Worm (Caenorhabditis elegans) whole organism, L4 larva: ENCODE results near the gene srbc-20.

Source experiments
- F49E8.2 ChIP-seq: sonication (generic microtip); optimal IDR thresholded peaks from 2 replicates; lab custom pipeline; 2016; ENCODE audit warnings: missing compliant biosample characterization, mild to moderate bottlenecking, missing genetic modification characterization, borderline replicate concordance
- R02D3.7 ChIP-seq: fragments of 150-350 bp; sonication (generic microtip); optimal IDR thresholded peaks from 3 replicates; lab custom pipeline; 2014; ENCODE audit warnings: missing biosample characterization, missing genetic modification characterization
- T20F7.1 ChIP-seq: fragments of 200-800 bp; sonication (Bioruptor generic); optimal IDR thresholded peaks from 2 replicates; lab custom pipeline; 2018; ENCODE audit warnings: mild to moderate bottlenecking, missing genetic modification characterization, missing compliant biosample characterization
- T26A8.4 ChIP-seq: fragments of 200-800 bp; sonication (Bioruptor generic); IDR thresholded peaks from 2 replicates; pipeline ENCODE4 v1.3.6; 2022; ENCODE audit warnings: missing genetic modification characterization, missing compliant biosample characterization
- Y105C5A.15 ChIP-seq: fragments of 200-800 bp; sonication (Bioruptor generic); IDR thresholded peaks from 2 replicates; pipeline ENCODE4 v1.3.6; 2022; ENCODE audit warnings: missing genetic modification characterization, missing compliant biosample characterization
- Y75B8A.6 ChIP-seq: fragments of 200-800 bp; sonication (Bioruptor generic); IDR thresholded peaks from 2 replicates; pipeline ENCODE4 v1.3.6; 2022; ENCODE audit warnings: missing genetic modification reagents, missing genetic modification characterization, missing compliant biosample characterization
- ZK337.2 ChIP-seq: fragments of 200-800 bp; sonication (Bioruptor generic); IDR thresholded peaks from 2 replicates; pipeline ENCODE4 v1.3.6; 2022; ENCODE audit warnings: missing genetic modification reagents, missing genetic modification characterization, missing compliant biosample characterization
- ZK546.5 ChIP-seq, 2 experiments: sonication (generic microtip); optimal IDR thresholded peaks; 2 replicates each; lab custom pipeline; 2017; ENCODE audit warnings: missing biosample characterization in 2 of 2, missing genetic modification characterization in 2 of 2
- ama-1 ChIP-seq: fragments of 150-350 bp; optimal IDR thresholded peaks from 2 replicates; lab custom pipeline; 2014; ENCODE audit warnings: inconsistent platforms, mixed read lengths
- arid-1 ChIP-seq: fragments of 200-800 bp; sonication (Bioruptor generic); conservative IDR thresholded peaks from 2 replicates; pipeline ENCODE4 v1.3.6; 2022; ENCODE audit warnings: missing genetic modification reagents, missing genetic modification characterization, missing compliant biosample characterization
- ceh-20 ChIP-seq: fragments of 200-800 bp; sonication (Bioruptor generic); IDR thresholded peaks from 2 replicates; pipeline ENCODE4 v1.3.6; 2022; ENCODE audit warnings: missing genetic modification reagents, missing genetic modification characterization, missing compliant biosample characterization
- ceh-28 ChIP-seq: fragments of 150-350 bp; optimal IDR thresholded peaks from 2 replicates; lab custom pipeline; 2014; ENCODE audit warnings: missing biosample characterization, missing genetic modification reagents, missing genetic modification characterization
- ceh-32 ChIP-seq: sonication (generic microtip); optimal IDR thresholded peaks from 2 replicates; lab custom pipeline; 2016; ENCODE audit warnings: mild to moderate bottlenecking, missing genetic modification characterization, missing compliant biosample characterization; ENCODE audit not compliant: poor library complexity
- ceh-44 ChIP-seq: fragments of 200-800 bp; sonication (Bioruptor generic); IDR thresholded peaks from 2 replicates; pipeline ENCODE4 v1.3.6; 2022; ENCODE audit warnings: missing genetic modification reagents, missing genetic modification characterization, missing compliant biosample characterization
- ctbp-1 ChIP-seq: fragments of 200-800 bp; sonication (Bioruptor generic); IDR thresholded peaks from 2 replicates; pipeline ENCODE4 v1.3.6; 2022; ENCODE audit warnings: missing genetic modification reagents, missing genetic modification characterization, missing compliant biosample characterization
- daf-12 ChIP-seq: fragments of 150-350 bp; optimal IDR thresholded peaks from 2 replicates; lab custom pipeline; 2014; ENCODE audit warnings: missing biosample characterization, missing genetic modification reagents, missing genetic modification characterization
- daf-19 ChIP-seq: fragments of 200-800 bp; sonication (Bioruptor generic); conservative IDR thresholded peaks from 2 replicates; pipeline ENCODE4 v1.3.6; 2022; ENCODE audit warnings: missing genetic modification characterization, missing compliant biosample characterization
- daf-8 ChIP-seq: fragments of 200-800 bp; sonication (Bioruptor generic); IDR thresholded peaks from 2 replicates; pipeline ENCODE4 v1.3.6; 2022; ENCODE audit warnings: missing genetic modification characterization, missing compliant biosample characterization
- dmd-6 ChIP-seq: fragments of 200-800 bp; sonication (Bioruptor generic); IDR thresholded peaks from 2 replicates; pipeline ENCODE4 v1.3.6; 2022; ENCODE audit warnings: missing genetic modification reagents, missing genetic modification characterization, missing compliant biosample characterization
- dmd-8 ChIP-seq: fragments of 200-800 bp; sonication (Bioruptor generic); IDR thresholded peaks from 2 replicates; pipeline ENCODE4 v1.3.6; 2022; ENCODE audit warnings: missing genetic modification characterization, missing compliant biosample characterization
- dve-1 ChIP-seq: sonication (generic microtip); optimal IDR thresholded peaks from 2 replicates; lab custom pipeline; 2017; ENCODE audit warnings: antibody characterized with exemption, mild to moderate bottlenecking, missing genetic modification characterization, missing compliant biosample characterization; ENCODE audit not compliant: insufficient read depth
- gei-8 ChIP-seq: fragments of 200-800 bp; sonication (Bioruptor generic); optimal IDR thresholded peaks from 2 replicates; lab custom pipeline; 2018; ENCODE audit warnings: mild to moderate bottlenecking, missing genetic modification characterization, missing compliant biosample characterization
- hif-1 ChIP-seq, 2 experiments: sonication (generic microtip); optimal IDR thresholded peaks; 2 replicates each; lab custom pipeline; 2016 to 2017; ENCODE audit warnings: missing compliant biosample characterization in 2 of 2, missing genetic modification characterization in 2 of 2, missing genetic modification reagents in 2 of 2, missing genotype in 2 of 2, mild to moderate bottlenecking in 1 of 2
- hlh-11 ChIP-seq: fragments of 200-800 bp; sonication (Bioruptor generic); optimal IDR thresholded peaks from 2 replicates; lab custom pipeline; 2018; ENCODE audit warnings: mild to moderate bottlenecking, missing genetic modification characterization, missing compliant biosample characterization
- hmg-1.1 ChIP-seq: fragments of 200-800 bp; sonication (Bioruptor generic); IDR thresholded peaks from 2 replicates; pipeline ENCODE4 v1.3.6; 2022; ENCODE audit warnings: missing genetic modification reagents, missing genetic modification characterization, missing compliant biosample characterization
- lin-1 ChIP-seq: fragments of 200-800 bp; sonication (Bioruptor generic); IDR thresholded peaks from 2 replicates; pipeline ENCODE4 v1.3.6; 2022; ENCODE audit warnings: missing genetic modification reagents, missing genetic modification characterization, missing compliant biosample characterization
- lin-15B ChIP-seq: fragments of 150-350 bp; sonication (generic microtip); optimal IDR thresholded peaks from 3 replicates; lab custom pipeline; 2014; ENCODE audit warnings: missing biosample characterization, missing genetic modification characterization
- lin-29 ChIP-seq: fragments of 200-800 bp; sonication (Bioruptor generic); IDR thresholded peaks from 2 replicates; pipeline ENCODE4 v1.3.6; 2022; ENCODE audit warnings: missing genetic modification reagents, missing genetic modification characterization, missing compliant biosample characterization
- lin-39 ChIP-seq: fragments of 150-350 bp; optimal IDR thresholded peaks from 2 replicates; lab custom pipeline; 2014; ENCODE audit warnings: missing biosample characterization, missing genetic modification reagents, missing genetic modification characterization
- lsy-2 ChIP-seq, 2 experiments: fragments of 150-350 bp in 1 of 2; sonication (generic microtip) in 1 of 2; optimal IDR thresholded peaks; 2 replicates each; lab custom pipeline; 2014 to 2017; ENCODE audit warnings: missing biosample characterization in 2 of 2, missing genetic modification characterization in 2 of 2
- madf-9 ChIP-seq: fragments of 200-800 bp; sonication (Bioruptor generic); conservative IDR thresholded peaks from 2 replicates; pipeline ENCODE4 v1.3.6; 2022; ENCODE audit warnings: missing genetic modification reagents, missing genetic modification characterization, missing compliant biosample characterization
- mes-2 ChIP-seq: sonication (generic microtip); optimal IDR thresholded peaks from 2 replicates; lab custom pipeline; 2016; ENCODE audit warnings: missing genotype, mild to moderate bottlenecking, missing genetic modification characterization, missing compliant biosample characterization; ENCODE audit not compliant: poor library complexity, severe bottlenecking
- mxl-2 ChIP-seq: fragments of 200-800 bp; sonication (Bioruptor generic); conservative IDR thresholded peaks from 2 replicates; pipeline ENCODE4 v1.3.6; 2022; ENCODE audit warnings: missing genetic modification reagents, missing genetic modification characterization, missing compliant biosample characterization
- nhr-10 ChIP-seq: fragments of 150-350 bp; optimal IDR thresholded peaks from 2 replicates; lab custom pipeline; 2014; ENCODE audit warnings: missing biosample characterization, missing genetic modification characterization
- nhr-111 ChIP-seq: fragments of 200-800 bp; sonication (Bioruptor generic); optimal IDR thresholded peaks from 2 replicates; lab custom pipeline; 2018; ENCODE audit warnings: mild to moderate bottlenecking, missing genetic modification characterization, missing compliant biosample characterization
- nhr-25 ChIP-seq: sonication (generic microtip); optimal IDR thresholded peaks from 2 replicates; lab custom pipeline; 2017; ENCODE audit warnings: missing genetic modification characterization, mild to moderate bottlenecking, missing compliant biosample characterization, antibody characterized with exemption, moderate library complexity, borderline replicate concordance; ENCODE audit not compliant: insufficient read depth
- pha-4 ChIP-seq, 2 experiments: fragments of 150-350 bp in 1 of 2; fragments of 200-800 bp in 1 of 2; sonication (Bioruptor generic) in 1 of 2; IDR thresholded peaks in 1 of 2; optimal IDR thresholded peaks in 1 of 2; 2 replicates each; pipeline versions ENCODE4 v1.3.6 to Lab custom; 2014 to 2022; ENCODE audit warnings: missing genetic modification characterization in 2 of 2, missing genetic modification reagents in 2 of 2, missing biosample characterization in 1 of 2, missing compliant biosample characterization in 1 of 2
- sdz-12 ChIP-seq: fragments of 200-800 bp; sonication (Bioruptor generic); optimal IDR thresholded peaks from 2 replicates; lab custom pipeline; 2018; ENCODE audit warnings: mild to moderate bottlenecking, missing genetic modification characterization, missing compliant biosample characterization
- set-16 ChIP-seq: fragments of 200-800 bp; sonication (Bioruptor generic); IDR thresholded peaks from 2 replicates; pipeline ENCODE4 v1.3.6; 2022; ENCODE audit warnings: missing genetic modification reagents, missing genetic modification characterization, missing compliant biosample characterization
- skn-1 ChIP-seq: fragments of 150-350 bp; optimal IDR thresholded peaks from 2 replicates; lab custom pipeline; 2014; ENCODE audit warnings: missing biosample characterization, missing genetic modification characterization
- snpc-4 ChIP-seq: fragments of 150-350 bp; optimal IDR thresholded peaks from 2 replicates; lab custom pipeline; 2014; ENCODE audit warnings: missing biosample characterization, missing genetic modification characterization
- spr-1 ChIP-seq: sonication (generic microtip); optimal IDR thresholded peaks from 2 replicates; lab custom pipeline; 2016; ENCODE audit warnings: mild to moderate bottlenecking, missing genetic modification characterization, missing compliant biosample characterization
- unc-130 ChIP-seq: sonication (generic microtip); optimal IDR thresholded peaks from 2 replicates; lab custom pipeline; 2016; ENCODE audit warnings: missing genetic modification reagents, missing genetic modification characterization, missing compliant biosample characterization
- unc-39 ChIP-seq: sonication (generic microtip); optimal IDR thresholded peaks from 2 replicates; lab custom pipeline; 2017; ENCODE audit warnings: missing biosample characterization, missing genetic modification characterization
- vab-7 ChIP-seq: fragments of 200-800 bp; sonication (Bioruptor generic); IDR thresholded peaks from 2 replicates; pipeline ENCODE4 v1.3.6; 2022; ENCODE audit warnings: missing genetic modification reagents, missing genetic modification characterization, missing compliant biosample characterization
- zag-1 ChIP-seq: fragments of 150-350 bp; optimal IDR thresholded peaks from 2 replicates; lab custom pipeline; 2014; ENCODE audit warnings: missing biosample characterization, missing genetic modification characterization
- zfp-2 ChIP-seq: sonication (generic microtip); optimal IDR thresholded peaks from 2 replicates; lab custom pipeline; 2016; ENCODE audit warnings: mild to moderate bottlenecking, missing genetic modification characterization, missing compliant biosample characterization
- zfp-3 ChIP-seq: fragments of 200-800 bp; sonication (Bioruptor generic); conservative IDR thresholded peaks from 2 replicates; pipeline ENCODE4 v1.3.6; 2022; ENCODE audit warnings: missing genetic modification reagents, missing genetic modification characterization, missing compliant biosample characterization
- zip-2 ChIP-seq: fragments of 150-350 bp; optimal IDR thresholded peaks from 2 replicates; lab custom pipeline; 2014; ENCODE audit warnings: missing biosample characterization, missing genetic modification characterization
- ztf-11 ChIP-seq: fragments of 150-350 bp; optimal IDR thresholded peaks from 2 replicates; lab custom pipeline; 2014; ENCODE audit warnings: missing biosample characterization, missing genetic modification characterization
- ztf-7 ChIP-seq: fragments of 150-350 bp; optimal IDR thresholded peaks from 2 replicates; lab custom pipeline; 2014; ENCODE audit warnings: missing biosample characterization, missing genetic modification characterization

The srbc-20 gene

ce11 chrV:2134340-2134739, 12.6 kb upstream of the srbc-20 start (continued):
- TF ChIP-seq lsy-2 (tag; optimal IDR thresholded peaks at IDR 0.05; lab: Kevin White, UChicago) (peak in 1 of 2 experiments; percentile 26), spr-1 (tag; lab: Kevin White, UChicago) (no peak), T20F7.1 (GFP tag; lab: Kevin White, UChicago) (no peak), daf-8 (GFP tag; lab: Robert Waterston, UW) (no peak), R02D3.7 (no peak), hmg-1.1 (no peak), zag-1 (no peak), hlh-11 (tag; lab: Kevin White, UChicago) (no peak), zfp-2 (tag; lab: Kevin White, UChicago) (no peak), Y105C5A.15 (GFP tag; lab: Robert Waterston, UW) (no peak), F49E8.2 (tag; lab: Kevin White, UChicago) (no peak), lin-15B (tag; lab: Kevin White, UChicago) (no peak), Y75B8A.6 (no peak), sdz-12 (no peak), snpc-4 (no peak), ceh-28 (no peak), ctbp-1 (no peak), ceh-44 (no peak), dve-1 (tag; lab: Kevin White, UChicago) (no peak), unc-130 (GFP tag; lab: Kevin White, UChicago) (no peak), mxl-2 (no peak)

ce11 chrV:2135323-2135722, 11.6 kb upstream of the srbc-20 start:
- peak; percentile 40 for TF ChIP-seq mes-2 (tag; lab: Kevin White, UChicago)
- TF ChIP-seq daf-12 (tag; lab: Kevin White, UChicago), result no peak
- TF ChIP-seq Y75B8A.6, result no peak
- no peak for TF ChIP-seq T26A8.4 (GFP tag; lab: Robert Waterston, UW)
- TF ChIP-seq pha-4 (GFP tag; IDR thresholded peaks at IDR 0.05; lab: Robert Waterston, UW), result no peak
- TF ChIP-seq pha-4 (tag; optimal IDR thresholded peaks at IDR 0.05; lab: Kevin White, UChicago), result no peak
- TF ChIP-seq madf-9 (GFP tag; lab: Robert Waterston, UW), result no peak
- no peak for TF ChIP-seq lin-39 (tag; lab: Kevin White, UChicago)
- peak; percentile 52 for TF ChIP-seq dmd-6 (GFP tag; lab: Robert Waterston, UW)
- no peak for TF ChIP-seq unc-130 (GFP tag; lab: Kevin White, UChicago)
- TF ChIP-seq hif-1 (tag; optimal IDR thresholded peaks at IDR 0.05; lab: Kevin White, UChicago), result peak in 1 of 2 experiments; percentile 7
- 0 out of 2 replicates have a peak, but pooled peaks have one; percentile 8 for TF ChIP-seq ZK337.2 (GFP tag; lab: Robert Waterston, UW)
- TF ChIP-seq ztf-11 (tag; lab: Kevin White, UChicago), result no peak
- no peak for TF ChIP-seq ztf-7 (tag; lab: Kevin White, UChicago)
- TF ChIP-seq unc-39, result no peak
- TF ChIP-seq arid-1, result peak; percentile 45; the same call in 1 of the 2 replicates
- no peak for TF ChIP-seq ceh-20
- TF ChIP-seq ceh-32 (tag; lab: Kevin White, UChicago), result no peak
- no peak for TF ChIP-seq lin-1
- no peak for TF ChIP-seq sdz-12
- no peak for TF ChIP-seq ZK546.5 (tag; optimal IDR thresholded peaks at IDR 0.05; lab: Kevin White, UChicago)
- TF ChIP-seq daf-19 (GFP tag; lab: Robert Waterston, UW), result no peak
- TF ChIP-seq zip-2, result no peak
- TF ChIP-seq set-16, result 0 out of 2 replicates have a peak, but pooled peaks have one; percentile 27
- no peak for TF ChIP-seq dmd-8 (GFP tag; lab: Robert Waterston, UW)
- TF ChIP-seq lin-29 (GFP tag; lab: Robert Waterston, UW), result no peak
- no peak for TF ChIP-seq gei-8 (GFP tag; lab: Kevin White, UChicago)
- no peak for TF ChIP-seq nhr-111 (GFP tag; lab: Kevin White, UChicago)
- TF ChIP-seq skn-1 (tag; lab: Kevin White, UChicago), result no peak
- TF ChIP-seq nhr-10 (tag; lab: Kevin White, UChicago), result no peak
- TF ChIP-seq ama-1 (lab: Kevin White, UChicago), result no peak
- TF ChIP-seq vab-7 (GFP tag; lab: Robert Waterston, UW), result no peak
- TF ChIP-seq zfp-3 (GFP tag; lab: Robert Waterston, UW), result no peak
- no peak for TF ChIP-seq nhr-25 (tag; lab: Kevin White, UChicago)
